Fruit fly (Drosophila melanogaster) whole organism, adult: ENCODE data around the gene Ugt36E1.

Experiments
- CG1620 ChIP-seq: fragments of 200-800 bp; sonication (Bioruptor generic); optimal IDR thresholded peaks from 2 replicates; lab custom pipeline; 2016; ENCODE audit warnings: missing biosample characterization, missing genetic modification characterization
- Mnt ChIP-seq: fragments of 200-800 bp; sonication (Bioruptor generic); optimal IDR thresholded peaks from 2 replicates; lab custom pipeline; 2016; ENCODE audit warnings: missing biosample characterization, mild to moderate bottlenecking, missing genetic modification characterization
- kay ChIP-seq: fragments of 200-800 bp; sonication (Bioruptor generic); peaks from one replicate; lab custom pipeline; 2016; ENCODE audit warnings: missing biosample characterization, missing genetic modification characterization, borderline replicate concordance
- toe ChIP-seq: fragments of 200-800 bp; sonication (Bioruptor generic); optimal IDR thresholded peaks from 2 replicates; lab custom pipeline; 2016; ENCODE audit warnings: missing biosample characterization, missing genetic modification characterization

- no peak for TF ChIP-seq toe (GFP tag; lab: Kevin White, UChicago)
- no peak for TF ChIP-seq kay
- TF ChIP-seq CG1620 (GFP tag; lab: Kevin White, UChicago) = no peak
- TF ChIP-seq Mnt (GFP tag; lab: Kevin White, UChicago) = no peak
Measured at dm6 chr2L:18819044-18819443, 7.5 kb upstream of the Ugt36E1 start, which contains the start of gene Ugt36F1.
